Worm (Caenorhabditis elegans): ENCODE data around the gene K08D8.11.

K08D8.11 gene

DNA sequence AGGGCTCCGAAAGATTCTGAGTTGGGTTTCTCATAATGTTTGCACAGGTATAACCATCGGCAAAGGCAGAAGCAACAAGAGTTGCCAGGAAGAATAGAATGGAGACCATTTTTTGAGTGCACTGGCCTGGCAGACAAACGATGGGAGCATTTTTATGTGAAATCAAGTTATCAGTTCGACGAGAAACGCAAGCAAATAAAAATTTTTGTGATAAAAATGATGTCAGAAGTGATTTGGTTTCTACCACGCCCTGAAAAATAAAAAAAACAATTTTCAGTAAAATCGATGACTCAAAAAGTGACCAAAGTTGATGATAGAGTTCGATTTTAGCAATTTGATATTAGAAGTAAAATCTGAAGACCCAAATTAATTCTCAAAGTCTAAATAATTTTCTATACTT is 14.8 kb downstream of the K08D8.11 start, which contains the start of gene K08D8.4:
K08D8.4 (minus strand) TSS at position 128 of the 400 bp plus-strand sequence.
- TF ChIP-seq snpc-4 (tag; optimal IDR thresholded peaks at IDR 0.05) (no peak), elt-3 (tag; optimal IDR thresholded peaks at IDR 0.05) (no peak), lin-13 (tag; optimal IDR thresholded peaks at IDR 0.05) (no peak)

DNA sequence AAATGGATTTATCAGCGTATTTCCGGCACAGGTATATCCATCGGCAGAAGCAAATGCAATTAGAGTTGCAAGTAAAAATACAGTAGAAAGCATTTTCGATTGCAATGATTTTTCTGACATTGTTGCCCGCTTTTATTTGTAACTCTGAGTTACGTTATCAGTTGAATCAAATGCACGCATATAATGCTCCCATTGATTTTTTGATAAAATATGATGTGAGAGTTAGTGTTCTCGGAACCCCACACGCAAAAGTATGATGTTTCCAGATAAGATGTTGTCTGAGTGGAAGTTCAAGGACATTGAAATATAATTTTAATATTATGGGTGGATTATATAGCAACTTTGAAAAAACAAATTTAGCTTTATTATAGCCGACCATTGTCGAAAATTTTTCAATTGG is 16.9 kb downstream of the K08D8.11 start, which contains the start of gene K08D8.5:
K08D8.5 (minus strand) TSS at position 140 of the 400 bp plus-strand sequence.
- no peak for TF ChIP-seq ztf-11 (tag; optimal IDR thresholded peaks at IDR 0.05)
- TF ChIP-seq M03D4.4 (tag; optimal IDR thresholded peaks at IDR 0.05) = no peak
- TF ChIP-seq mls-2 (tag; optimal IDR thresholded peaks at IDR 0.05) = no peak
- TF ChIP-seq tbx-8 (GFP tag; optimal IDR thresholded peaks at IDR 0.05) = no peak
- no peak for TF ChIP-seq nhr-2 (tag; optimal IDR thresholded peaks at IDR 0.05)
- no peak for TF ChIP-seq snpc-4 (tag; optimal IDR thresholded peaks at IDR 0.05)
- no peak for TF ChIP-seq flh-1 (GFP tag; optimal IDR thresholded peaks at IDR 0.05)
- TF ChIP-seq ceh-83 (GFP tag; optimal IDR thresholded peaks at IDR 0.05) = no peak
- TF ChIP-seq lin-32 (GFP tag; optimal IDR thresholded peaks at IDR 0.05) = no peak
- TF ChIP-seq nhr-12 (tag; optimal IDR thresholded peaks at IDR 0.05) = no peak
- TF ChIP-seq ces-1 (GFP tag; optimal IDR thresholded peaks at IDR 0.05) = no peak
- TF ChIP-seq unc-120 (tag; optimal IDR thresholded peaks at IDR 0.05; ENCODE audit: poor library complexity, severe bottlenecking) = no peak
- TF ChIP-seq drap-1 (GFP tag; optimal IDR thresholded peaks at IDR 0.05) = no peak

DNA sequence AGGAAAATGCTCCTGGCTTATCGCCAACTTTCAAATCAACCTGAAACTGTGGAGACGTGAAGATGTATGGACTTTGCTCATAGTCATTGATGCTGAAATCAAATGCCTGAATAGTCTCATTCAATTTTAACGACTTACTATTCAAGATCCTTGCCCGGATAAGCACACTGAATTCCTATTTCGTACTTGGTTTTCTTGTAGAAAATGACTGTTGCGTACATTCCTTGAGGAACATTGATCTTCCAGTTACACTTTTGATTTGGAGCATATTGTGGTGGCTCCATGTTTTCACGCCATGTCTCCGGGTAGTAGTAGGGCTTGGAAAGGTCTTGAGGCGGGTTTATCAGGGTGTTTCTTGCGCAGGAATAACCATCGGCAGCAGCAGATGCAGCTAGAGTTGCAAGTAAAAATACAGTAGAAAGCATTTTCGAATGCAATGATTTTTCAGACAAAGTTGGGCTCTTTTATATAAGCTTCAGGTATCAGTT is 19.5 kb downstream of the K08D8.11 start, which contains the start of gene irg-6:
irg-6 (minus strand) TSS at position 438 of the 488 bp plus-strand sequence.
- TF ChIP-seq lin-32 (GFP tag; optimal IDR thresholded peaks at IDR 0.05) (no peak), zip-8 (tag; optimal IDR thresholded peaks at IDR 0.05) (no peak), unc-120 (tag; optimal IDR thresholded peaks at IDR 0.05; ENCODE audit: poor library complexity, severe bottlenecking) (no peak), unc-62 (GFP tag; optimal IDR thresholded peaks at IDR 0.05) (no peak), nhr-28 (tag; optimal IDR thresholded peaks at IDR 0.05) (no peak), ztf-11 (tag; optimal IDR thresholded peaks at IDR 0.05) (no peak), nhr-12 (tag; optimal IDR thresholded peaks at IDR 0.05) (no peak), nhr-76 (tag; optimal IDR thresholded peaks at IDR 0.05) (no peak), blmp-1 (tag; optimal IDR thresholded peaks at IDR 0.05) (no peak), snpc-4 (tag; optimal IDR thresholded peaks at IDR 0.05) (no peak), ceh-43 (GFP tag; optimal IDR thresholded peaks at IDR 0.05) (no peak), mls-2 (tag; optimal IDR thresholded peaks at IDR 0.05) (no peak), sptf-1 (tag; optimal IDR thresholded peaks at IDR 0.05) (no peak), elt-1 (tag; optimal IDR thresholded peaks at IDR 0.05; ENCODE audit: borderline replicate concordance, insufficient read depth) (no peak)

DNA sequence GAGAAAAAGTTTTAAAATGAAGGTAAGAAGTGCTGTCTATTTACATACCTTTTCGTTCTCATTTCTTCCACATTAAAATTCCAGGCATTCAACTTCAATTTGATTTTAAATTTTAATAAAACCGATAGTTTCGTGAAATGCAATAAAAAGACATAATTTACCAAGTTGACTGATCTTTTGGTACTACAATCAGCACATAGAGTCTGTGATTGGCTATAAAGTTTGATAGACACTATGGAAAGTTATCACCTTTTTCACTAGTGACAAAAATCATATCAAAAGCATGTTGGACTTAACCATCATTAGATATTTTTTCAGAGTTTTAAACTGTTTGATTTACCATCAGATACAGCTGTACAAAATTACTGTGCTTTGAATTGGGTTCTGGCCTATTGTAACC is 20.4 kb downstream of the K08D8.11 start, which contains the start of gene srz-15:
srz-15 (plus strand) TSS at position 301 of the 400 bp plus-strand sequence.
- no peak for TF ChIP-seq lin-32 (GFP tag; optimal IDR thresholded peaks at IDR 0.05)

DNA sequence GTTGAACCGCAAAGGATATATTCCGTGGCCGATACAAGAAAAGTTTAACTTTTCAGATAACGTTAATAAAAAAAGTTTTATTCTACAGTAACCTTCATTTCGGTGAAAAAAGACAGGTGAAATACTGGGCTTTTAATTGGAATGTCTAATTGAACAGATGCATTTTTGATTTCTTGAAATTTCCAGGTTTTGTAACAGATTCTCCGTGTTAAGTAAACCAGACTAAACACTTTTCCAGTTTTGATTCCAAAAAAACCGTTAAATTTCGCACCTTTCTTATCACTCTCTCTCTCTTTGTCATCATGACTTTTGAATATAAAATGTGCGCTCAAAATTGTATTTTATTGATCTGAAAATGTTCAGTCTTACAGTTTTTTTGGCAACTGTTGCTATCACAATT is 23.2 kb downstream of the K08D8.11 start, which contains the start of gene C32H11.3:
C32H11.3 (plus strand) TSS at position 301 of the 400 bp plus-strand sequence.
- TF ChIP-seq lsy-2 (tag; optimal IDR thresholded peaks at IDR 0.05) = no peak
- TF ChIP-seq bed-3 (GFP tag; optimal IDR thresholded peaks at IDR 0.05) = no peak
- no peak for TF ChIP-seq nhr-237 (tag; optimal IDR thresholded peaks at IDR 0.05)
- TF ChIP-seq flh-1 (GFP tag; optimal IDR thresholded peaks at IDR 0.05) = no peak

DNA sequence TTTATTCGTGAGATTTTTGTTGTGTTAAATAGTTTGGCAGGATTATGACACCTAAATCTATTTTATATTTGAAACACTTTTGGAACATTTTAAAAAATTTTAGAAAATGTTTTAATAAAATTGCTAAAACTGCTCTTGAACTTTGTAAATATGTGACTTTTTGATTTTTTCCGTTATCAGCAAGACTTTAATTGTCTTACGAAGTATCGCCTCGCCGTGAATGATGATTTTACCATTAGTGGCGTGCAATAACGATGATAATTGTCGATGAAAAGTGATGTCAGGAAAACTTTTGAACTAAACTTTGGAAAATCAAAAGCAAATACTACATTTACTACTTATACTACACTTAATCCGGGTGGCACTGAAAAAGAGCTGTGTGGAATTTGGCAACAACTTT is 25.5 kb downstream of the K08D8.11 start:
- TF ChIP-seq sptf-1 (tag; optimal IDR thresholded peaks at IDR 0.05) (no peak), nhr-237 (tag; optimal IDR thresholded peaks at IDR 0.05) (no peak), M03D4.4 (tag; optimal IDR thresholded peaks at IDR 0.05) (no peak), mls-2 (tag; optimal IDR thresholded peaks at IDR 0.05) (no peak), ham-2 (GFP tag; optimal IDR thresholded peaks at IDR 0.05) (no peak), flh-1 (GFP tag; optimal IDR thresholded peaks at IDR 0.05) (no peak), drap-1 (GFP tag; optimal IDR thresholded peaks at IDR 0.05) (no peak), elt-3 (tag; optimal IDR thresholded peaks at IDR 0.05) (no peak), unc-39 (tag; optimal IDR thresholded peaks at IDR 0.05) (no peak), ztf-11 (tag; optimal IDR thresholded peaks at IDR 0.05) (no peak), ceh-39 (tag; optimal IDR thresholded peaks at IDR 0.05) (no peak), bed-3 (GFP tag; optimal IDR thresholded peaks at IDR 0.05) (no peak), snpc-4 (tag; optimal IDR thresholded peaks at IDR 0.05) (no peak), ceh-83 (GFP tag; optimal IDR thresholded peaks at IDR 0.05) (no peak), zip-8 (tag; optimal IDR thresholded peaks at IDR 0.05) (no peak), unc-120 (tag; optimal IDR thresholded peaks at IDR 0.05; ENCODE audit: poor library complexity, severe bottlenecking) (no peak), tbx-8 (GFP tag; optimal IDR thresholded peaks at IDR 0.05) (no peak), ceh-43 (GFP tag; optimal IDR thresholded peaks at IDR 0.05) (no peak), nhr-28 (tag; optimal IDR thresholded peaks at IDR 0.05) (no peak)
